Fruit fly (Drosophila melanogaster): ENCODE measurements around the gene Mob2.
"Not testable (repeated sequence)": the region's sequence is repeated elsewhere in the genome, so short reads cannot be mapped to it uniquely, and the experiment has no call there.

Gene Mob2

dm6 chr3L:11576944-11577343 lies 14.9 kb upstream of the Mob2 start, which contains the start of gene CG33489:
CG33489 (minus strand) TSS chr3L:11577044.
- TF ChIP-seq CG8478 (optimal IDR thresholded peaks at IDR 0.05); pan (optimal IDR thresholded peaks at IDR 0.05); usp (GFP tag; optimal IDR thresholded peaks at IDR 0.05): not testable (repeated sequence)

dm6 chr3L:11574563-11574962 lies 12.5 kb upstream of the Mob2 start, which contains the start of gene CG33490:
CG33490 (minus strand) TSS chr3L:11574663.
- TF ChIP-seq EcR (GFP tag; optimal IDR thresholded peaks at IDR 0.05), result no peak
- no peak for TF ChIP-seq CG8478 (optimal IDR thresholded peaks at IDR 0.05)
- TF ChIP-seq usp (GFP tag; optimal IDR thresholded peaks at IDR 0.05), result no peak
- no peak for TF ChIP-seq Dll (optimal IDR thresholded peaks at IDR 0.05)
- TF ChIP-seq psq (optimal IDR thresholded peaks at IDR 0.05), result no peak
- no peak for TF ChIP-seq pan (optimal IDR thresholded peaks at IDR 0.05)

- no peak for TF ChIP-seq usp (GFP tag; optimal IDR thresholded peaks at IDR 0.05)
- no peak for TF ChIP-seq Dll (optimal IDR thresholded peaks at IDR 0.05)
- TF ChIP-seq psq (optimal IDR thresholded peaks at IDR 0.05), result no peak
- no peak for TF ChIP-seq EcR (GFP tag; optimal IDR thresholded peaks at IDR 0.05)
- TF ChIP-seq pan (optimal IDR thresholded peaks at IDR 0.05), result no peak
- TF ChIP-seq CG8478 (optimal IDR thresholded peaks at IDR 0.05), result no peak
Measured at dm6 chr3L:11563972-11564533, 2.0 kb upstream of the Mob2 start, which contains the start of the genes CG46412 and CG33267. CG46412 (minus strand) TSS chr3L:11564072. CG33267 (plus strand) TSS chr3L:11564483.

dm6 chr3L:11560885-11561284 lies 1.1 kb downstream of the Mob2 start:
- peak; percentile 58 to 74 for TF ChIP-seq EcR (GFP tag; optimal IDR thresholded peaks at IDR 0.05)
- no peak for TF ChIP-seq usp (GFP tag; optimal IDR thresholded peaks at IDR 0.05)

- no peak for TF ChIP-seq CG8478 (optimal IDR thresholded peaks at IDR 0.05)
- TF ChIP-seq psq (optimal IDR thresholded peaks at IDR 0.05), result no peak
- TF ChIP-seq pan (optimal IDR thresholded peaks at IDR 0.05), result no peak
- no peak for TF ChIP-seq usp (GFP tag; optimal IDR thresholded peaks at IDR 0.05)
Measured at dm6 chr3L:11557209-11557608, 4.8 kb downstream of the Mob2 start.

dm6 chr3L:11556637-11557036 lies 5.4 kb downstream of the Mob2 start:
- no peak for TF ChIP-seq psq (optimal IDR thresholded peaks at IDR 0.05)
- TF ChIP-seq usp (GFP tag; optimal IDR thresholded peaks at IDR 0.05), result no peak
- TF ChIP-seq Dll (optimal IDR thresholded peaks at IDR 0.05), result no peak
- TF ChIP-seq CG8478 (optimal IDR thresholded peaks at IDR 0.05), result no peak
- TF ChIP-seq pan (optimal IDR thresholded peaks at IDR 0.05), result no peak
- TF ChIP-seq EcR (GFP tag; optimal IDR thresholded peaks at IDR 0.05), result no peak

dm6 chr3L:11555662-11556460 lies 6.2 kb downstream of the Mob2 start:
- TF ChIP-seq pan (optimal IDR thresholded peaks at IDR 0.05) (no peak), CG8478 (optimal IDR thresholded peaks at IDR 0.05) (no peak), usp (GFP tag; optimal IDR thresholded peaks at IDR 0.05) (no peak), Dll (optimal IDR thresholded peaks at IDR 0.05) (no peak), psq (optimal IDR thresholded peaks at IDR 0.05) (no peak), EcR (GFP tag; optimal IDR thresholded peaks at IDR 0.05) (no peak)

- TF ChIP-seq EcR (GFP tag; optimal IDR thresholded peaks at IDR 0.05) (no peak), pan (optimal IDR thresholded peaks at IDR 0.05) (no peak), psq (optimal IDR thresholded peaks at IDR 0.05) (no peak), CG8478 (optimal IDR thresholded peaks at IDR 0.05) (no peak), Dll (optimal IDR thresholded peaks at IDR 0.05) (no peak), usp (GFP tag; optimal IDR thresholded peaks at IDR 0.05) (no peak)
Measured at dm6 chr3L:11554796-11555195, 7.2 kb downstream of the Mob2 start.

dm6 chr3L:11554338-11554737 lies 7.7 kb downstream of the Mob2 start:
- TF ChIP-seq usp (GFP tag; optimal IDR thresholded peaks at IDR 0.05), result no peak
- no peak for TF ChIP-seq psq (optimal IDR thresholded peaks at IDR 0.05)
- no peak for TF ChIP-seq CG8478 (optimal IDR thresholded peaks at IDR 0.05)
- TF ChIP-seq EcR (GFP tag; optimal IDR thresholded peaks at IDR 0.05), result no peak

- TF ChIP-seq psq (optimal IDR thresholded peaks at IDR 0.05), result no peak
- no peak for TF ChIP-seq usp (GFP tag; optimal IDR thresholded peaks at IDR 0.05)
- TF ChIP-seq pan (optimal IDR thresholded peaks at IDR 0.05), result no peak
- TF ChIP-seq EcR (GFP tag; optimal IDR thresholded peaks at IDR 0.05), result no peak
- TF ChIP-seq Dll (optimal IDR thresholded peaks at IDR 0.05), result no peak
- TF ChIP-seq CG8478 (optimal IDR thresholded peaks at IDR 0.05), result no peak
Measured at dm6 chr3L:11553672-11554068, 8.4 kb downstream of the Mob2 start.

dm6 chr3L:11552996-11553671 lies 8.9 kb downstream of the Mob2 start:
- no peak for TF ChIP-seq psq (optimal IDR thresholded peaks at IDR 0.05)
- no peak for TF ChIP-seq EcR (GFP tag; optimal IDR thresholded peaks at IDR 0.05)
- TF ChIP-seq pan (optimal IDR thresholded peaks at IDR 0.05), result no peak
- TF ChIP-seq usp (GFP tag; optimal IDR thresholded peaks at IDR 0.05), result no peak
- TF ChIP-seq CG8478 (optimal IDR thresholded peaks at IDR 0.05), result peak; percentile 56
- peak; percentile 98 for TF ChIP-seq Dll (optimal IDR thresholded peaks at IDR 0.05)

dm6 chr3L:11551949-11552348 lies 10.1 kb downstream of the Mob2 start:
- TF ChIP-seq pan (optimal IDR thresholded peaks at IDR 0.05) (no peak), EcR (GFP tag; optimal IDR thresholded peaks at IDR 0.05) (no peak)

All from whole organism.